Worm (Caenorhabditis elegans): ENCODE measurements around the gene Y39D8A.1.

- TF ChIP-seq ztf-11 (tag; optimal IDR thresholded peaks at IDR 0.05) = no peak
- TF ChIP-seq unc-39 (tag; optimal IDR thresholded peaks at IDR 0.05) = no peak
- no peak for TF ChIP-seq pha-4 (tag; optimal IDR thresholded peaks at IDR 0.05)
- no peak for TF ChIP-seq flh-1 (GFP tag; optimal IDR thresholded peaks at IDR 0.05)
- TF ChIP-seq sptf-1 (tag; optimal IDR thresholded peaks at IDR 0.05) = no peak
- no peak for TF ChIP-seq mls-2 (tag; optimal IDR thresholded peaks at IDR 0.05)
- TF ChIP-seq blmp-1 (tag; optimal IDR thresholded peaks at IDR 0.05) = no peak
- no peak for TF ChIP-seq unc-62 (GFP tag; optimal IDR thresholded peaks at IDR 0.05)
- no peak for TF ChIP-seq nhr-237 (tag; optimal IDR thresholded peaks at IDR 0.05)
- TF ChIP-seq lin-13 (tag; optimal IDR thresholded peaks at IDR 0.05) = no peak
- TF ChIP-seq cnd-1 (tag; optimal IDR thresholded peaks at IDR 0.05) = no peak
- TF ChIP-seq tbx-8 (GFP tag; optimal IDR thresholded peaks at IDR 0.05) = no peak
- no peak for TF ChIP-seq nhr-28 (tag; optimal IDR thresholded peaks at IDR 0.05)
- TF ChIP-seq lsy-2 (tag; optimal IDR thresholded peaks at IDR 0.05) = no peak
Measured at ce11 chrV:438094-438493, 19.6 kb downstream of the Y39D8A.1 start, which contains the start of gene B0554.1.
